Worm (Caenorhabditis elegans): Measurements from ENCODE around the gene phf-33.

The phf-33 gene

DNA sequence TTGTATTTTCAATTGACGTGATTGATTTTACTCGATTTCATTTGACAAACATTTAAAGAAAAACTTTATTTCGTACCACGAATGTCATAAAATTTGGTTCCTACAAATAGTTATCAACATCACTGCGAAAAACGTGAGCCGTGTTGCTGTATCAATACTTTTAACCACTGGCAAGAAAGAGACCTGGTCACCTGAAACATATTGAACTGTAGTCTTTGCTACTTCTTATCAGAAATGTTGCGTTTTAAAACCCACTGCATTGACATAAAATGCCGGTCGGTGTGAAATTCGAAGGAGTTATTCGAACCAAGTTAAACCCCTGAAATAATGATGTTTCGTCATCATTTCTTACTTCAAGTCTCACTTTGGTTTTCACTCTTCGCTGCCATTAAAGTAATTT lies 31.2 kb downstream of the phf-33 start:
- TF ChIP-seq hnd-1 (tag; optimal IDR thresholded peaks at IDR 0.05) (no peak), tbx-11 (GFP tag; IDR thresholded peaks at IDR 0.05) (no peak), hmg-4 (GFP tag; optimal IDR thresholded peaks at IDR 0.05) (no peak), tbx-37 (GFP tag; conservative IDR thresholded peaks at IDR 0.05) (no peak), sea-1 (GFP tag; conservative IDR thresholded peaks at IDR 0.05) (no peak), aly-1 (tag; optimal IDR thresholded peaks at IDR 0.05) (no peak), tra-4 (tag; optimal IDR thresholded peaks at IDR 0.05) (no peak), ama-1 (optimal IDR thresholded peaks at IDR 0.05) (no peak), ets-7 (tag; optimal IDR thresholded peaks at IDR 0.05) (no peak), hmbx-1 (tag; optimal IDR thresholded peaks at IDR 0.05) (no peak)

- TF ChIP-seq hmbx-1 (tag; optimal IDR thresholded peaks at IDR 0.05) (no peak), hnd-1 (tag; optimal IDR thresholded peaks at IDR 0.05) (no peak), B0310.2 (tag; optimal IDR thresholded peaks at IDR 0.05) (no peak), ama-1 (optimal IDR thresholded peaks at IDR 0.05) (no peak), ceh-36 (tag; optimal IDR thresholded peaks at IDR 0.05) (no peak), tra-4 (tag; optimal IDR thresholded peaks at IDR 0.05) (no peak), sea-1 (GFP tag; conservative IDR thresholded peaks at IDR 0.05) (no peak), ceh-13 (GFP tag; optimal IDR thresholded peaks at IDR 0.05) (no peak), tbx-37 (GFP tag; conservative IDR thresholded peaks at IDR 0.05) (no peak)
Measured at ce11 chrX:13246668-13247358, 32.0 kb downstream of the phf-33 start.

DNA sequence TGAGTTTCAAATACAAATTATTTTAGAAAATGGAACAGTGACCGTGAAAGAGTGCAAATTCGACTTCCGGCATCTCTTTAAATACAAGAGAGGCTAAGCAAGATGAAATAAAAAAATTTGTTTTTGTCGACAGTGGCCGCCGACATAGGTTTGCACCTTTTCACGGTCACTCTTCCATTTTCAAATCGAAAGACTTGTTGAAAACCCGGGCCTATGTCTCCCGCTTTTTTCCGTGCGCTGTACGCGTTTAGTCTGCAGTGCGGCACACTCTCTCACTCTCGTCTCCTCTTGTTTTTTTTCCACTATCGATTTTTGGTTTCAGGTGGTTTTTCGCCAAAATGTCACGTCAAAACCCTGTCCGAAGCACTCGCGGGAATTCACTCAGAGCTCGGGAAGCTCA lies 33.7 kb downstream of the phf-33 start, which contains the start of gene hpl-1:
Gene hpl-1 (plus strand): TSS at position 301 of the 400 bp plus-strand sequence.
- TF ChIP-seq B0310.2 (tag; optimal IDR thresholded peaks at IDR 0.05): no peak
- no peak for TF ChIP-seq flt-1 (GFP tag; IDR thresholded peaks at IDR 0.05)
- no peak for TF ChIP-seq ceh-13 (GFP tag; optimal IDR thresholded peaks at IDR 0.05)
- no peak for TF ChIP-seq pes-1 (GFP tag; IDR thresholded peaks at IDR 0.05)
- no peak for TF ChIP-seq F13C5.2 (tag; optimal IDR thresholded peaks at IDR 0.05)
- TF ChIP-seq ets-7 (tag; optimal IDR thresholded peaks at IDR 0.05): no peak
- TF ChIP-seq scrt-1 (GFP tag; IDR thresholded peaks at IDR 0.05): no peak
- TF ChIP-seq tbx-11 (GFP tag; IDR thresholded peaks at IDR 0.05): no peak
- TF ChIP-seq hnd-1 (tag; optimal IDR thresholded peaks at IDR 0.05): no peak
- TF ChIP-seq ama-1 (optimal IDR thresholded peaks at IDR 0.05): no peak
- no peak for TF ChIP-seq ceh-36 (tag; optimal IDR thresholded peaks at IDR 0.05)
- no peak for TF ChIP-seq tbx-37 (GFP tag; conservative IDR thresholded peaks at IDR 0.05)
- no peak for TF ChIP-seq tra-4 (tag; optimal IDR thresholded peaks at IDR 0.05)
- TF ChIP-seq aly-1 (tag; optimal IDR thresholded peaks at IDR 0.05): no peak
- no peak for TF ChIP-seq sea-1 (GFP tag; conservative IDR thresholded peaks at IDR 0.05)
- TF ChIP-seq hmg-4 (GFP tag; optimal IDR thresholded peaks at IDR 0.05): no peak
- TF ChIP-seq hmbx-1 (tag; optimal IDR thresholded peaks at IDR 0.05): no peak

ce11 chrX:13242231-13242630 lies 36.5 kb downstream of the phf-33 start, which contains the start of gene K08H2.5:
K08H2.5 (minus strand) TSS chrX:13242331.
- TF ChIP-seq flt-1 (GFP tag; IDR thresholded peaks at IDR 0.05) (no peak), scrt-1 (GFP tag; IDR thresholded peaks at IDR 0.05) (no peak), tra-4 (tag; optimal IDR thresholded peaks at IDR 0.05) (no peak), ets-7 (tag; optimal IDR thresholded peaks at IDR 0.05) (no peak), tbx-11 (GFP tag; IDR thresholded peaks at IDR 0.05) (no peak), hnd-1 (tag; optimal IDR thresholded peaks at IDR 0.05) (no peak), hmbx-1 (tag; optimal IDR thresholded peaks at IDR 0.05) (no peak), B0310.2 (tag; optimal IDR thresholded peaks at IDR 0.05) (no peak), pes-1 (GFP tag; IDR thresholded peaks at IDR 0.05) (no peak), aly-1 (tag; optimal IDR thresholded peaks at IDR 0.05) (no peak), ama-1 (optimal IDR thresholded peaks at IDR 0.05) (no peak), sea-1 (GFP tag; conservative IDR thresholded peaks at IDR 0.05) (no peak), tbx-37 (GFP tag; conservative IDR thresholded peaks at IDR 0.05) (no peak), ceh-13 (GFP tag; optimal IDR thresholded peaks at IDR 0.05) (no peak)

DNA sequence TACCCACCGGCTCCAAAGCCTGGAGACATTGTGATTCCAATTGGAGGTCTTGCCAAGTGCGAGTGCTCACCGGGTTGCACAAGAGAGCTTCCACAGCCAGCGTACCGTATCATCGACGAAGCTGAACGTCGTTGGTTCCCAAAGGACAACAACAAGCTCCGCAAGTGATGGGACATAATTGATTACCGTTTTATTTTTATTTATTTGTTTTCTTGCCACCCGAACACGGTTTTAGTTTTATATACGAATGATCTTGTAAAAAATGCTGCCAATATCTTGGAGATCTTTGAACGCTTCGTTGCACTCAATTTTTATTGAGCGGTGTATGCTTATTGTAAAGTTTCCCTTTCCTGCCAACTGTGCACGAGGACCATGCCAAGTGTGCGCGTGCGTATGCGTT lies 40.6 kb downstream of the phf-33 start, which contains the start of gene K08H2.4:
Gene K08H2.4 (plus strand): TSS at position 301 of the 400 bp plus-strand sequence.
- TF ChIP-seq hnd-1 (tag; optimal IDR thresholded peaks at IDR 0.05) (no peak), pes-1 (GFP tag; IDR thresholded peaks at IDR 0.05) (no peak)

DNA sequence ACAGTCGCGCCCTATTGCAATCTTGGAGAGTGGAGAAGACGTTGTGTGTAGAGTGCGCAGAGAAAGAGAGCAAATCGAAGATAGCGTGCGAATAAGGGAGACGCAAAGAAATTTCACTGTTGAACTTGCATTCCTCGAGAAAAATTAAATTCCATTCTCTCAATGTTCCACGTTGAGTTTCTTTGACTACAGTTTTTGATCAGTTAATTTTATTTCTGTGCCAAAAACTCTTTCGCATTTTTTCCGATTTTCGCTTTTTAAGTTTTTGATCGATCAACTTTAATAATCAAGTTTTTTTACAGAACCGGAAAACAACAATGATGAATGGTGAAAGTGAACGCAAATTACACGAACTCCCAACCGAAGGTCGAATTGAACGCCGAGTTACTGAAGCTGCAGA lies 41.7 kb downstream of the phf-33 start, which contains the start of gene K08H2.3:
Gene K08H2.3 (plus strand): TSS at position 301 of the 400 bp plus-strand sequence.
- TF ChIP-seq hmbx-1 (tag; optimal IDR thresholded peaks at IDR 0.05) (no peak), ceh-36 (tag; optimal IDR thresholded peaks at IDR 0.05) (no peak), ama-1 (optimal IDR thresholded peaks at IDR 0.05) (no peak), sea-1 (GFP tag; conservative IDR thresholded peaks at IDR 0.05) (no peak), F13C5.2 (tag; optimal IDR thresholded peaks at IDR 0.05) (no peak), B0310.2 (tag; optimal IDR thresholded peaks at IDR 0.05) (no peak), pes-1 (GFP tag; IDR thresholded peaks at IDR 0.05) (no peak), ceh-13 (GFP tag; optimal IDR thresholded peaks at IDR 0.05) (no peak), tbx-11 (GFP tag; IDR thresholded peaks at IDR 0.05) (no peak), ets-7 (tag; optimal IDR thresholded peaks at IDR 0.05) (no peak), tbx-37 (GFP tag; conservative IDR thresholded peaks at IDR 0.05) (no peak), aly-1 (tag; optimal IDR thresholded peaks at IDR 0.05) (no peak)

- TF ChIP-seq F13C5.2 (tag; optimal IDR thresholded peaks at IDR 0.05) (no peak), tbx-37 (GFP tag; conservative IDR thresholded peaks at IDR 0.05) (no peak), sea-1 (GFP tag; conservative IDR thresholded peaks at IDR 0.05) (no peak), tra-4 (tag; optimal IDR thresholded peaks at IDR 0.05) (no peak), hnd-1 (tag; optimal IDR thresholded peaks at IDR 0.05) (no peak), ceh-36 (tag; optimal IDR thresholded peaks at IDR 0.05) (no peak), tbx-11 (GFP tag; IDR thresholded peaks at IDR 0.05) (no peak), hmg-4 (GFP tag; optimal IDR thresholded peaks at IDR 0.05) (no peak)
Measured at ce11 chrX:13234879-13235278, 43.9 kb downstream of the phf-33 start, which contains the start of gene K08H2.2. K08H2.2 (minus strand) TSS chrX:13234979.
